Fruit fly (Drosophila melanogaster) whole organism, prepupa: ENCODE results near the gene Tnks.
A peak's percentile ranks its signal among the peaks of the same experiment; 100 is the strongest.

Experiments
- CG10631 ChIP-seq: fragments of 200-800 bp; sonication (Bioruptor generic); optimal IDR thresholded peaks from 2 replicates; lab custom pipeline; 2016; ENCODE audit warnings: missing biosample characterization, missing genetic modification characterization
- CG10669 ChIP-seq: fragments of 200-800 bp; sonication (Bioruptor generic); optimal IDR thresholded peaks from 3 replicates; lab custom pipeline; 2018; ENCODE audit warnings: missing biosample characterization, mild to moderate bottlenecking, missing genetic modification characterization, moderate library complexity
- CG11294 ChIP-seq: fragments of 200-800 bp; sonication (Bioruptor generic); IDR thresholded peaks from 2 replicates; pipeline ENCODE4 v1.3.6; 2022; ENCODE audit warnings: missing biosample characterization, missing genetic modification characterization
- CG11762 ChIP-seq: fragments of 200-800 bp; sonication (Bioruptor generic); optimal IDR thresholded peaks from 3 replicates; lab custom pipeline; 2016; ENCODE audit warnings: missing biosample characterization, missing genetic modification characterization; ENCODE audit not compliant: insufficient read depth
- CG15336 ChIP-seq: fragments of 200-800 bp; sonication (Bioruptor generic); IDR thresholded peaks from 2 replicates; pipeline ENCODE4 v1.3.6; 2022; ENCODE audit warnings: missing biosample characterization, missing genetic modification characterization
- CG16779 ChIP-seq: fragments of 200-800 bp; sonication (Bioruptor generic); optimal IDR thresholded peaks from 3 replicates; lab custom pipeline; 2017; ENCODE audit warnings: missing biosample characterization, mild to moderate bottlenecking, missing genetic modification characterization
- CG3919 ChIP-seq: fragments of 200-800 bp; sonication (Bioruptor generic); optimal IDR thresholded peaks from 3 replicates; lab custom pipeline; 2016; ENCODE audit warnings: missing biosample characterization, missing genetic modification characterization
- CG4318 ChIP-seq: fragments of 200-800 bp; sonication (Bioruptor generic); optimal IDR thresholded peaks from 3 replicates; lab custom pipeline; 2017; ENCODE audit warnings: missing biosample characterization, mild to moderate bottlenecking, missing genetic modification characterization
- CG6792 ChIP-seq: fragments of 200-800 bp; sonication (Bioruptor generic); optimal IDR thresholded peaks from 3 replicates; lab custom pipeline; 2016; ENCODE audit warnings: missing biosample characterization, missing genetic modification characterization
- CG7368 ChIP-seq: fragments of 200-800 bp; sonication (Bioruptor generic); optimal IDR thresholded peaks from 3 replicates; lab custom pipeline; 2016; ENCODE audit warnings: missing biosample characterization, missing genetic modification characterization
- CG8119 ChIP-seq: fragments of 200-800 bp; sonication (Bioruptor generic); IDR thresholded peaks from 3 replicates; pipeline ENCODE4 v1.3.6; 2022; ENCODE audit warnings: missing biosample characterization, missing genetic modification characterization
- CG8319 ChIP-seq: fragments of 200-800 bp; sonication (Bioruptor generic); optimal IDR thresholded peaks from 3 replicates; lab custom pipeline; 2016; ENCODE audit warnings: missing biosample characterization, missing genetic modification characterization
- CG8632 ChIP-seq: fragments of 200-800 bp; sonication (Bioruptor generic); optimal IDR thresholded peaks from 3 replicates; lab custom pipeline; 2016; ENCODE audit warnings: missing biosample characterization, missing genetic modification characterization
- CG9139 ChIP-seq: fragments of 200-800 bp; sonication (Bioruptor generic); optimal IDR thresholded peaks from 3 replicates; lab custom pipeline; 2017; ENCODE audit warnings: missing biosample characterization, mild to moderate bottlenecking, missing genetic modification characterization
- Eip75B ChIP-seq: fragments of 200-800 bp; sonication (Bioruptor generic); optimal IDR thresholded peaks from 3 replicates; lab custom pipeline; 2016; ENCODE audit warnings: missing biosample characterization, missing genetic modification characterization
- Eip93F ChIP-seq: fragments of 200-800 bp; sonication (Bioruptor generic); optimal IDR thresholded peaks from 2 replicates; lab custom pipeline; 2016; ENCODE audit warnings: missing biosample characterization, mild to moderate bottlenecking, missing genetic modification characterization
- Ets21C ChIP-seq: fragments of 200-800 bp; sonication (Bioruptor generic); optimal IDR thresholded peaks from 3 replicates; lab custom pipeline; 2016; ENCODE audit warnings: missing biosample characterization, missing genetic modification characterization
- Ets96B ChIP-seq: fragments of 200-800 bp; optimal IDR thresholded peaks from 2 replicates; lab custom pipeline; 2019; ENCODE audit warnings: missing biosample characterization, mild to moderate bottlenecking, missing genetic modification characterization, moderate library complexity
- Hr38 ChIP-seq: sonication (Bioruptor generic); optimal IDR thresholded peaks from 2 replicates; lab custom pipeline; 2016; ENCODE audit warnings: missing biosample characterization, missing genetic modification characterization
- Hr39 ChIP-seq: fragments of 200-800 bp; sonication (Bioruptor generic); optimal IDR thresholded peaks from 2 replicates; lab custom pipeline; 2016; ENCODE audit warnings: missing biosample characterization, missing genetic modification characterization
- Lpt ChIP-seq: fragments of 200-800 bp; sonication (Bioruptor generic); optimal IDR thresholded peaks from 3 replicates; lab custom pipeline; 2016; ENCODE audit warnings: missing biosample characterization, missing genetic modification characterization
- Met ChIP-seq: fragments of 200-800 bp; sonication (Bioruptor generic); optimal IDR thresholded peaks from 3 replicates; lab custom pipeline; 2016; ENCODE audit warnings: missing biosample characterization, missing genetic modification characterization
- OdsH ChIP-seq: fragments of 200-800 bp; sonication (Bioruptor generic); optimal IDR thresholded peaks from 3 replicates; lab custom pipeline; 2016; ENCODE audit warnings: missing biosample characterization, missing genetic modification characterization
- Sox15 ChIP-seq: fragments of 200-800 bp; sonication (Bioruptor generic); optimal IDR thresholded peaks from 3 replicates; lab custom pipeline; 2016; ENCODE audit warnings: missing biosample characterization, missing genetic modification characterization
- achi ChIP-seq: fragments of 200-800 bp; sonication (Bioruptor generic); optimal IDR thresholded peaks from 3 replicates; lab custom pipeline; 2016; ENCODE audit warnings: missing biosample characterization, missing genetic modification characterization
- acj6 ChIP-seq: fragments of 200-800 bp; sonication (Bioruptor generic); optimal IDR thresholded peaks from 3 replicates; lab custom pipeline; 2016; ENCODE audit warnings: missing biosample characterization, missing genetic modification characterization
- eg ChIP-seq: fragments of 200-800 bp; sonication (Bioruptor generic); IDR thresholded peaks from 3 replicates; pipeline ENCODE4 v1.3.6; 2022; ENCODE audit warnings: missing biosample characterization, missing genetic modification characterization
- fd85E ChIP-seq: fragments of 200-800 bp; sonication (Bioruptor generic); optimal IDR thresholded peaks from 3 replicates; lab custom pipeline; 2016; ENCODE audit warnings: missing biosample characterization, missing genetic modification characterization
- fkh ChIP-seq: fragments of 200-800 bp; sonication (Bioruptor generic); optimal IDR thresholded peaks from 3 replicates; lab custom pipeline; 2017; ENCODE audit warnings: missing biosample characterization, mild to moderate bottlenecking, missing genetic modification characterization, moderate library complexity
- lz ChIP-seq: fragments of 200-800 bp; sonication (Bioruptor generic); optimal IDR thresholded peaks from 3 replicates; lab custom pipeline; 2016; ENCODE audit warnings: missing biosample characterization, missing genetic modification characterization
- pdm3 ChIP-seq: fragments of 200-800 bp; sonication (Bioruptor generic); optimal IDR thresholded peaks from 3 replicates; lab custom pipeline; 2016; ENCODE audit warnings: missing biosample characterization, missing genetic modification characterization
- salr ChIP-seq, 2 experiments: fragments of 200-800 bp; sonication (Bioruptor generic); optimal IDR thresholded peaks; 3 replicates each; lab custom pipeline; 2016 to 2018; ENCODE audit warnings: missing biosample characterization in 2 of 2, missing genetic modification characterization in 2 of 2, mild to moderate bottlenecking in 1 of 2
- spab ChIP-seq: fragments of 200-800 bp; sonication (Bioruptor generic); optimal IDR thresholded peaks from 2 replicates; lab custom pipeline; 2017; ENCODE audit warnings: missing biosample characterization, mild to moderate bottlenecking, missing genetic modification characterization, missing genetic modification reagents
- ss ChIP-seq, 2 experiments: fragments of 200-800 bp; sonication (Bioruptor generic); optimal IDR thresholded peaks; 2 replicates in 1 of 2; 3 replicates in 1 of 2; lab custom pipeline; 2017 to 2018; ENCODE audit warnings: mild to moderate bottlenecking in 2 of 2, missing biosample characterization in 2 of 2, missing genetic modification characterization in 2 of 2, moderate library complexity in 1 of 2
- svp ChIP-seq: fragments of 200-800 bp; sonication (Bioruptor generic); peaks from one replicate; lab custom pipeline; 2016; ENCODE audit warnings: missing biosample characterization, missing genetic modification characterization
- vri ChIP-seq: fragments of 200-800 bp; sonication (Bioruptor generic); optimal IDR thresholded peaks from 3 replicates; lab custom pipeline; 2016; ENCODE audit warnings: missing biosample characterization, mild to moderate bottlenecking, missing genetic modification characterization

The Tnks gene

DNA sequence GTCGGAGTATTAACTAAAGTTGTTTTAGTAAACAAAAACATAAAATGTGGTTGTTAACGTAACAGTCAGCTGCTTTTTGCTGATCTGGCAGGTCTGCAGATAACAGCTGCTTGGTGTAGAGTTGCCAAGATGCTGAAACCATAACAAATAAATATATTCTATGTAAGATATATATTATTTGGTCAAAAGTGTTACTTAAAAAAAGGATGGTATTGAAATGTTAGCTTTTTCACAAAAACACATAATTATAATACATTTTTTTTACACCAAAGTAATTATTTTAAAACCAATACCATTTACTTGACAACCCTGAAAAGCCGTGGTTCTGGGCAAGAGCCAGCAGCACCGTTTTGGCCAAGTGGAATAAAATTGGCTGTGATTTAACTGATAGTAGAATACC, 19.4 kb upstream of the Tnks start, which contains the start of the genes CG4743 and Idh3g (continued):
- peak; percentile 90 for TF ChIP-seq CG8319 (GFP tag; lab: Kevin White, UChicago)
- peak; percentile 98 for TF ChIP-seq eg
- TF ChIP-seq CG9139 (GFP tag; lab: Kevin White, UChicago), result peak; percentile 92
- peak; percentile 97 for TF ChIP-seq acj6
- peak; percentile 86 for TF ChIP-seq CG4318 (GFP tag; lab: Kevin White, UChicago)
- TF ChIP-seq Sox15 (GFP tag; lab: Kevin White, UChicago), result peak; percentile 91
- peak; percentile 87 for TF ChIP-seq Hr39
- TF ChIP-seq svp (GFP tag; lab: Kevin White, UChicago), result peak; percentile 97
- peak; percentile 74 for TF ChIP-seq fd85E (GFP tag; lab: Kevin White, UChicago)
- peak; percentile 96 for TF ChIP-seq CG15336
- TF ChIP-seq Eip93F (GFP tag; lab: Kevin White, UChicago), result peak; percentile 79
- TF ChIP-seq CG10669 (GFP tag; lab: Kevin White, UChicago), result peak; percentile 93
- peak; percentile 95 for TF ChIP-seq pdm3 (GFP tag; lab: Kevin White, UChicago)
- peak; percentile 92 for TF ChIP-seq CG11762 (GFP tag; lab: Kevin White, UChicago)
- TF ChIP-seq CG7368 (GFP tag; lab: Kevin White, UChicago), result peak; percentile 89
- no peak for TF ChIP-seq Hr38 (GFP tag; lab: Kevin White, UChicago)
- TF ChIP-seq lz (GFP tag; lab: Kevin White, UChicago), result peak; percentile 93
- peak; percentile 89 for TF ChIP-seq spab (GFP tag; lab: Kevin White, UChicago)
- TF ChIP-seq CG10631 (GFP tag; lab: Kevin White, UChicago), result peak; percentile 95
- peak; percentile 95 for TF ChIP-seq Ets96B (tag; lab: Kevin White, UChicago)
- TF ChIP-seq CG11294 (GFP tag; lab: Robert Waterston, UW), result peak; percentile 91
- TF ChIP-seq CG16779 (tag; lab: Kevin White, UChicago), result peak; percentile 85
- peak; percentile 83 for TF ChIP-seq Ets21C (GFP tag; lab: Kevin White, UChicago)

DNA sequence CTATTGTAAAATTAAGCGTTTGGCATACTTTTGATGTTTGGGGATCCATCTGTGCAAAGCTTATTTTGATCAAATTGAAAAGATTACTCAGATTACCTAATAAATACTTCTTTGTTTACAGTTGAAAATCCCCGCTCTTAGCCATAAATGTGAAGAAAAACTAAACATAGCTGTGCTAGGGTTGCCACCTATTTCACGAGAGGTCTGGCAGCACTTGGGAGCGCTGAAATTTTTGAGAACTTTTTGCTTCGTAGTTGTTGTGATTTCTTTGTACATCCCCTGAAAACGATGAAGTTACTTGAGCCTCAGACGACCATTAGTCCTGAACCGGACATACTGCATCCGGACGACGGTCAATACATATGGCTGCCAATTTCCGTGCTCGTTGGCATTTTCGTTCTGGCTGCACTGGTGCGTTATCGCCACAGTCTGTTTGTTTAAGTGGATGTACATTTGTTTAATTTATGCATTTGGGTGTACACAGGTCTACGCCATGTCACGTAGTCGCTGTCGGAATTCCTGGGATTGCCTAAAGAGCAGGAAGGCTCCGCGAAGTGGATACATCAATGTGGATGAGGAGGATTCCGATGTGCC, 17.5 kb upstream of the Tnks start, which contains the start of the genes CG4730 and CG5039:
Gene CG4730, minus strand, starts transcription at position 194 of the 594 bp plus-strand sequence.
Gene CG5039, plus strand, starts transcription at position 195 of the 594 bp plus-strand sequence.
- TF ChIP-seq Eip75B (GFP tag; lab: Kevin White, UChicago), result no peak
- no peak for TF ChIP-seq Lpt
- TF ChIP-seq fkh, result peak; percentile 83
- peak; percentile 32 for TF ChIP-seq vri (GFP tag; lab: Kevin White, UChicago)
- no peak for TF ChIP-seq OdsH (GFP tag; lab: Kevin White, UChicago)
- no peak for TF ChIP-seq CG3919 (GFP tag; lab: Kevin White, UChicago)
- TF ChIP-seq CG6792 (GFP tag; lab: Kevin White, UChicago), result no peak
- TF ChIP-seq ss (GFP tag; optimal IDR thresholded peaks at IDR 0.05; lab: Kevin White, UChicago), result no peak
- no peak for TF ChIP-seq achi (GFP tag; lab: Kevin White, UChicago)
- no peak for TF ChIP-seq CG8119 (GFP tag; lab: Robert Waterston, UW)

DNA sequence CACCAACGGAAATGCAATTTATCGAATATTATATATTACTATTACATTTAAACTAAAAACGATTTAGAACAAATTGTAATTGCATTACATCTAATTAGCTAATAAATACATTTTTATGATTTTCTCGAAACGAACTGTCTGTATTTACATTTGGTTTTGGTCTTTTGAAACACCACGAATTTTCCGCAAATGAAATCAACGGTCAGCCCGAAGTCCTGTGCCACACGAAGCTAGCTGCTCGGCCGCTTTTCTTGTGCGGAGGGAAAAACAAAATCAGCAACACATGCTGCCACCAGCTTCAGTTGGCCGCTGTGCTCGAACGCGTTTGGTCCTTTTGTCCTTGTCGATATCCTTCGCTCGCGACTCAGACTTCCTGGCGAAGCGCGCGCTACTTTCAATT, 4.4 kb upstream of the Tnks start, which contains the start of gene Lgr3:
Gene Lgr3, plus strand, starts transcription at position 301 of the 400 bp plus-strand sequence.
- no peak for TF ChIP-seq Met (GFP tag; lab: Kevin White, UChicago)
- TF ChIP-seq CG8632, result no peak
- no peak for TF ChIP-seq fd85E (GFP tag; lab: Kevin White, UChicago)
- no peak for TF ChIP-seq acj6
- no peak for TF ChIP-seq CG9139 (GFP tag; lab: Kevin White, UChicago)
- TF ChIP-seq Hr38 (GFP tag; lab: Kevin White, UChicago), result no peak
- no peak for TF ChIP-seq achi (GFP tag; lab: Kevin White, UChicago)
- TF ChIP-seq CG10631 (GFP tag; lab: Kevin White, UChicago), result no peak
- no peak for TF ChIP-seq salr (GFP tag; optimal IDR thresholded peaks at IDR 0.05; lab: Kevin White, UChicago)
